Worm (Caenorhabditis elegans): Measurements from ENCODE around the gene nas-28.

Gene nas-28

ce11 chrIII:6176172-6176571, 6.8 kb downstream of the nas-28 start:
- TF ChIP-seq fos-1 (tag; optimal IDR thresholded peaks at IDR 0.05) (no peak), nhr-237 (tag; optimal IDR thresholded peaks at IDR 0.05) (no peak), nhr-10 (tag; optimal IDR thresholded peaks at IDR 0.05) (no peak), mab-5 (tag; optimal IDR thresholded peaks at IDR 0.05) (no peak), egl-27 (tag; optimal IDR thresholded peaks at IDR 0.05) (no peak), peb-1 (tag; optimal IDR thresholded peaks at IDR 0.05) (no peak), nhr-23 (tag; optimal IDR thresholded peaks at IDR 0.05) (no peak), alr-1 (tag; optimal IDR thresholded peaks at IDR 0.05) (no peak), R02D3.7 (tag; optimal IDR thresholded peaks at IDR 0.05) (no peak), nhr-11 (tag; optimal IDR thresholded peaks at IDR 0.05) (no peak), elt-3 (tag; optimal IDR thresholded peaks at IDR 0.05) (no peak), blmp-1 (tag; optimal IDR thresholded peaks at IDR 0.05; ENCODE audit: insufficient read depth) (no peak)

DNA sequence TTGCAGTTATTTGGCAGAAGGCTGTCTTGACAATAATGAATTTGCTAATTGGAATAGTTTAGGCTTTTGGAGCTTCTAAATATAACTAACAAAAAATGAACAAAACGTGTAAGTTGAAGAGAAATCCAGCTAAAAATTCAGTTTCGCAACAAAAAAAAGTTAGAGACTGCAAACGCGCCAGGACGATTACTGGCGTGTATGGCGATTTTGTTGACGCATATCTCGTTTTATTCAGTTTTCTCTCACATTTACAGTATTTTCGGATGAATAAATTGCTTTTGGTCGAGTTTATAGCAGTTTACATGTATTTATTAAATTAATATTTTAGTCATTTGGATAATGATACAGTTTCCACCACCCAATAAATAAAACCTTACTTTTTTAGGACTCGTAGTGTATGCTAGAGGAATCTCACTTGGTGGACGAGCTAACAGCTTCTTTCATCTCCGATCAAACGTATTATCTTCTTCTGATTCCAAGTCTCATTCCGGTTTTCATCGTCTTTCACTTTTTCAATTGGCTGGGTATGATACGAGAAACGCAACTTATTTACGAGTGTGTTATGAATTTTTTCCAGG, 9.9 kb downstream of the nas-28 start, which contains the start of the genes abcf-3 and F42A10.5:
Gene abcf-3, plus strand, starts transcription at position 384 of the 578 bp plus-strand sequence.
Gene F42A10.5, minus strand, starts transcription at position 458 of the 578 bp plus-strand sequence.
- peak; percentile 80 for TF ChIP-seq crh-2 (tag; optimal IDR thresholded peaks at IDR 0.05)
- peak; percentile 42 for TF ChIP-seq sma-3 (GFP tag; optimal IDR thresholded peaks at IDR 0.05)
- peak; percentile 66 for TF ChIP-seq mab-5 (tag; optimal IDR thresholded peaks at IDR 0.05)
- TF ChIP-seq nhr-77 (tag; optimal IDR thresholded peaks at IDR 0.05): peak; percentile 38
- peak; percentile 65 for TF ChIP-seq lin-13 (GFP tag; optimal IDR thresholded peaks at IDR 0.05)
- TF ChIP-seq nhr-6 (tag; optimal IDR thresholded peaks at IDR 0.05): peak; percentile 46
- peak; percentile 57 for TF ChIP-seq nhr-21 (tag; optimal IDR thresholded peaks at IDR 0.05)
- TF ChIP-seq unc-62 (GFP tag; optimal IDR thresholded peaks at IDR 0.05): no peak
- TF ChIP-seq sma-9 (GFP tag; optimal IDR thresholded peaks at IDR 0.05): peak; percentile 67
- no peak for TF ChIP-seq sma-9 (tag; optimal IDR thresholded peaks at IDR 0.05)
- no peak for TF ChIP-seq R02D3.7 (tag; optimal IDR thresholded peaks at IDR 0.05)
- peak; percentile 70 for TF ChIP-seq nhr-129 (tag; optimal IDR thresholded peaks at IDR 0.05)
- TF ChIP-seq sem-4 (tag; optimal IDR thresholded peaks at IDR 0.05): peak; percentile 28
- TF ChIP-seq mbf-1 (tag; optimal IDR thresholded peaks at IDR 0.05): no peak
- peak; percentile 78 for TF ChIP-seq gmeb-1 (tag; optimal IDR thresholded peaks at IDR 0.05)
- TF ChIP-seq C34F6.9 (tag; optimal IDR thresholded peaks at IDR 0.05): peak; percentile 90
- TF ChIP-seq aly-2 (tag; optimal IDR thresholded peaks at IDR 0.05): no peak
- no peak for TF ChIP-seq blmp-1 (tag; optimal IDR thresholded peaks at IDR 0.05; ENCODE audit: insufficient read depth)
- TF ChIP-seq nhr-25 (tag; optimal IDR thresholded peaks at IDR 0.05): no peak
- TF ChIP-seq lin-11 (tag; optimal IDR thresholded peaks at IDR 0.05): no peak
- peak; percentile 17 for TF ChIP-seq ztf-4 (tag; optimal IDR thresholded peaks at IDR 0.05)
- peak; percentile 50 for TF ChIP-seq F13H6.1 (tag; optimal IDR thresholded peaks at IDR 0.05)
- no peak for TF ChIP-seq ZK546.5 (tag; optimal IDR thresholded peaks at IDR 0.05)
- peak; percentile 79 to 89 for TF ChIP-seq lsy-2 (tag; optimal IDR thresholded peaks at IDR 0.05)
- TF ChIP-seq mdl-1 (tag; optimal IDR thresholded peaks at IDR 0.05): no peak
- TF ChIP-seq nhr-237 (tag; optimal IDR thresholded peaks at IDR 0.05): no peak
- TF ChIP-seq elt-1 (tag; optimal IDR thresholded peaks at IDR 0.05): no peak
- peak; percentile 17 for TF ChIP-seq fos-1 (tag; optimal IDR thresholded peaks at IDR 0.05)

DNA sequence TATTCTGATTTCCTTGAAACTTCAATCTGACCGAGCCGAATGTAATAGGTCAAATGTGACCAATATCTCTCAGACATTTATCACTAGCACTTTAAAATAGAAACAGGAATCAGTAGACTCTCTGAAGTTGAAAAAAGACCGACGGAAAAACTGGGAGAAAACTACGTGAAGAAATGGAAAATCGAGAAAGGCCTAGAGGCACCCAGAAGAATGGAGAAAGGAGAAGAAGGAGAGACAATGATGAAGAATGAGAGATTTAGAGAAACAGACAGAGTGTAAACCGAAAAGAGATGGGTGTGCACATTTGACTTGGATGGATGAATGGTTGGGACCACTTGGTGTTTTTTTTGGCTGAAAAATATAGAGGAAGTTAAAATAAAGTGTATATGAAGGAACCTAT, 13.0 kb downstream of the nas-28 start:
- TF ChIP-seq lsy-2 (tag; optimal IDR thresholded peaks at IDR 0.05) (peak in 1 of 2 experiments; percentile 60), nhr-21 (tag; optimal IDR thresholded peaks at IDR 0.05) (no peak), ama-1 (optimal IDR thresholded peaks at IDR 0.05) (peak; percentile 56), sem-4 (tag; optimal IDR thresholded peaks at IDR 0.05) (no peak), blmp-1 (tag; optimal IDR thresholded peaks at IDR 0.05; ENCODE audit: insufficient read depth) (no peak), C34F6.9 (tag; optimal IDR thresholded peaks at IDR 0.05) (peak; percentile 80), nhr-129 (tag; optimal IDR thresholded peaks at IDR 0.05) (peak; percentile 74), sma-9 (GFP tag; optimal IDR thresholded peaks at IDR 0.05) (peak; percentile 37), sma-9 (tag; optimal IDR thresholded peaks at IDR 0.05) (no peak), crh-2 (tag; optimal IDR thresholded peaks at IDR 0.05) (peak; percentile 32), mab-5 (tag; optimal IDR thresholded peaks at IDR 0.05) (peak; percentile 21), fos-1 (tag; optimal IDR thresholded peaks at IDR 0.05) (peak; percentile 3), lin-13 (GFP tag; optimal IDR thresholded peaks at IDR 0.05) (no peak), unc-55 (GFP tag; optimal IDR thresholded peaks at IDR 0.05) (peak; percentile 45), F13H6.1 (tag; optimal IDR thresholded peaks at IDR 0.05) (peak; percentile 46), skn-1 (tag; optimal IDR thresholded peaks at IDR 0.05) (no peak), gmeb-1 (tag; optimal IDR thresholded peaks at IDR 0.05) (no peak), nhr-25 (tag; optimal IDR thresholded peaks at IDR 0.05) (peak; percentile 13)

All from whole organism, L2 larva.